Worm (Caenorhabditis elegans): ENCODE results near the gene C53A5.16.

The C53A5.16 gene

DNA sequence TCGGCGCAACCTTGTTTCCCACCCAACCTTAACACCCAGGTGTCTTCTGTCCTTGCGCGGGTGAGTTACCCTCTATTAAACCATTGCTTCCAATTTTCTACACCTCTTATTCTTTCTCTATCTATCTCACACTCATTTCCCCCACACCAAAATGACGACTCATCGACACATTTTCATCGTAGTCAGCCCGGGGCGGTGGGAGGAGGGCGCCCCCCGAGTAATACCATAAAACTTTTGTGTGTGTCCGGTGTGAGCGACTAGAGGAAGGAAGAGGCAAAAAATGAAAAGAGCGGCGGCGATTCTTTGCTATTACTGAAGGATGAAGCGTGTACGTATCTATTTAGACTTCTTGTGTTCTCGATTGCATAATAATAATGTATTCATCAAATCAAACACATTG, 17.6 kb downstream of the C53A5.16 start:
- TF ChIP-seq aly-2 (tag; optimal IDR thresholded peaks at IDR 0.05) (no peak), fos-1 (tag; optimal IDR thresholded peaks at IDR 0.05) (peak; percentile 68), alr-1 (tag; optimal IDR thresholded peaks at IDR 0.05) (no peak), unc-55 (GFP tag; optimal IDR thresholded peaks at IDR 0.05) (no peak), C34F6.9 (tag; optimal IDR thresholded peaks at IDR 0.05) (no peak), egl-27 (tag; optimal IDR thresholded peaks at IDR 0.05) (no peak), nhr-10 (tag; optimal IDR thresholded peaks at IDR 0.05) (no peak), elt-3 (tag; optimal IDR thresholded peaks at IDR 0.05) (no peak), skn-1 (tag; optimal IDR thresholded peaks at IDR 0.05) (no peak), gmeb-1 (tag; optimal IDR thresholded peaks at IDR 0.05) (no peak), ceh-16 (tag; optimal IDR thresholded peaks at IDR 0.05) (peak; percentile 41), nhr-6 (tag; optimal IDR thresholded peaks at IDR 0.05) (no peak), nhr-237 (tag; optimal IDR thresholded peaks at IDR 0.05) (no peak)

DNA sequence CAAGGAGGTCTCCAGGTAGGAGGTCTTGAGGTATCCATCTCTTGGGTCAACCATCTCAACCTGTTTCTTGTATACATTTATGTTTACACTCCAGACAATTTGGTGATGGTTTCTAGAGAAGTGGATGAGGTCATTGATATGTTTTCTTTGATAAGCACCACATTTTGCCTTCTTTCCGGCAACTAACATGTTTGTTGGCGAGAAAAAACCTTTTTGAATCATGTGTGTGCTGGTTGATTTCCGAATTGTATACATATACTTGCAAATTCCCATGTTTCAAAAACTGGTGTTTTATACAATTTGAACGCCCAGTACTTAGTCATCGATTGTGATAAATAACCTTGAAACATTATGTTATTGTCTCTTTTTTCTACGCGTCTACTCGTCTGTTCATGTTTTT, 18.3 kb downstream of the C53A5.16 start:
- TF ChIP-seq fos-1 (tag; optimal IDR thresholded peaks at IDR 0.05) (peak; percentile 32), C34F6.9 (tag; optimal IDR thresholded peaks at IDR 0.05) (no peak)

DNA sequence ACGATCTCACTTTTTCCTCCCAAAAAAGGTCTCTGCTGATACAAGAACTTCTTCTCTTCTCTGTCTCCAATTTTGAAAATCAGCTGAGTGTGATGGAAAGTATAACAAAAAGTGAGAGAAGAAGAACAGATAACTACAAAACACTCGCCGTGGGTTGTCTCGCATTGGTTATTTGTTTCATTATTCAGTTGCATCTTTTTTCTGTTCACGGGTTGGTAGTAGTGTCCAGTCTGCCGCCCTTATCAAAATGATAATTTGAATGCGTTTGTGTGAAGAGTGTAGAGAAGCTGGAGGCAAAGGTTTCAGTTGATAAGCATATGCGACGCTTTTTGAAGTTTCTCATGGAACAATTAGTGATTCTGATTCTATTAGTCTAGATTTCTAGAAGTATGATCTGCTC, 19.3 kb downstream of the C53A5.16 start:
- TF ChIP-seq skn-1 (tag; optimal IDR thresholded peaks at IDR 0.05) (peak; percentile 47), alr-1 (tag; optimal IDR thresholded peaks at IDR 0.05) (no peak), nhr-129 (tag; optimal IDR thresholded peaks at IDR 0.05) (no peak), fos-1 (tag; optimal IDR thresholded peaks at IDR 0.05) (peak; percentile 92), R02D3.7 (tag; optimal IDR thresholded peaks at IDR 0.05) (no peak), sma-9 (GFP tag; optimal IDR thresholded peaks at IDR 0.05) (peak; percentile 1), sma-9 (tag; optimal IDR thresholded peaks at IDR 0.05) (no peak), gmeb-1 (tag; optimal IDR thresholded peaks at IDR 0.05) (no peak), sma-3 (GFP tag; optimal IDR thresholded peaks at IDR 0.05) (peak; percentile 8)

DNA sequence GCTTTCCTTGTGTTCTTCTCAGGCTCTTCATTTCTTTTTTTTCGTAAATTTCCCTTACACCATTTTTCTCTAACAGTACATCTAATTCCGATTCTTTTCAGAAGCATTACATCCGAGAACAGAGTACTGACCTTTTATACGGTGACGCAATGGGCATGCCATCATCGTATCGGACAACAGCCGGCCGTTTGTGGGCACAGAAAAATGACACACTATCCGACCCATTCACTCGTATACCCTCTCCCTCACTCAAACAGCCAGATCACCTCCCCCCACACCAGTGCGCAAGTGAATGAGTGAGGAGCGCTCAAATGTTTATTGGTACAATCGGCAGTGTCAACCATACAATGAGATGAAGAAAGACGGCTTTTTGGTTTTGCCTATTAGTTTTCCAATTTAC, 21.3 kb downstream of the C53A5.16 start, which contains the start of gene R02D5.24:
R02D5.24 (plus strand) TSS at position 205 of the 400 bp plus-strand sequence.
- no peak for TF ChIP-seq lin-13 (GFP tag; optimal IDR thresholded peaks at IDR 0.05)
- TF ChIP-seq nhr-21 (tag; optimal IDR thresholded peaks at IDR 0.05): no peak
- TF ChIP-seq lin-11 (tag; optimal IDR thresholded peaks at IDR 0.05): no peak
- no peak for TF ChIP-seq sma-9 (GFP tag; optimal IDR thresholded peaks at IDR 0.05)
- no peak for TF ChIP-seq sma-9 (tag; optimal IDR thresholded peaks at IDR 0.05)
- TF ChIP-seq nhr-25 (tag; optimal IDR thresholded peaks at IDR 0.05): no peak
- TF ChIP-seq egl-27 (tag; optimal IDR thresholded peaks at IDR 0.05): no peak
- no peak for TF ChIP-seq snpc-4 (tag; optimal IDR thresholded peaks at IDR 0.05)
- TF ChIP-seq lsy-2 (tag; optimal IDR thresholded peaks at IDR 0.05): no peak

DNA sequence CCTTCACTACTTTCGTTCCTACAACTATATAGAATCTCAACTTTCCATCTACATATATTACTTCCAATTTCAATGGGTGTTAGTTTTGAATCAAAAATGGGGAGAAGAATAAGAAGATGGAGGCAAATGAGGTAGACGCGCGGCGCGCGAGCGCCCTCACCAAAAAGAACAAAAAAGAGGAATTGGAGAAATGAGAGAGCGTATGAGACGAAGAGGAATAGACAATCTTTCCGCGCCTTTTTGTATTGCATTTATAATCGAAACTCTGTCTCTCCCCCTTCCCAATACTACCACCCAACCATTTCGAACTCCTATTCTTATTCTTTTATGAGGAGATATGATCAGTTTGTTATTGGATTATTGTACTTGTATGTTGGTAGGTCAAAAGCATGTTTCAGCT, 21.9 kb downstream of the C53A5.16 start:
- TF ChIP-seq unc-55 (GFP tag; optimal IDR thresholded peaks at IDR 0.05): peak; percentile 24
- TF ChIP-seq lin-39 (tag; optimal IDR thresholded peaks at IDR 0.05): no peak
- TF ChIP-seq ztf-1 (GFP tag; conservative IDR thresholded peaks at IDR 0.05): no peak
- no peak for TF ChIP-seq sem-4 (tag; optimal IDR thresholded peaks at IDR 0.05)
- no peak for TF ChIP-seq lin-13 (GFP tag; optimal IDR thresholded peaks at IDR 0.05)

DNA sequence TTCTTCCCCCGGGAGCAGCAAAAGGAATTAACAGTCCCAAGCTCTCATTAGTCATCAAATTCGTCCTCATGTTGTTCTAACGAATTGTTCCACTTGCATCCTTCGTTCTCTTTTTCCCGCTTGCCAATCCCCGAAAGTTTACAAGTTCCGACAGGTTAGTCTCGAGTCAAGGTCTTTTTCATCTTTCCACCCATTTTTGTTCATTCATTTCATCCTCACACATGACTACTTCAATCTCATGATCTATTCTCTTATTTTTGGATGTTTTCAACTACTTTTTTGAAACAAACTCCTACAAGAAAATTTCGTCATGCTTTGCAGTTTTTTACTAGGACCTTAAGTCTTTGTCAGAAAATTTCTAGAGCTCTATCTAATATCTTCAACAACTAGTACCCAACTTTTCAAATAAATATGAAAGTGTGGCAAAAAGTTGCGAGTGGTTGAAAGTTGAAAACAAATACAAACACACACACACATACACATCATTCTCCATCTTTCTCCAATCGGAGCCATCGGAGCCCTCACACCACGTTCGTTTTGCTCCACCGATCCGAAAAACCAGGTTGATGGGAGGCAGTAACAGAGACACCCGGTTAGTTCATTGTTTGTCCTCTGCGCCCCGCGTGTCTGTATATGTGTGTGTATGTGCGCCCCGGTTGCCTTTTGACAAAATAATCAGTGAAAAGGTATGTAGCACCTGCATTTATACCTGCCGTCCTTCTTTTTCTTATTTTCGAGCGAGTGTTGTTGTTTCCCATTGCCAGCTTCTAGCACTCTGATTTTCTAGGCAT, 23.1 kb downstream of the C53A5.16 start:
- no peak for TF ChIP-seq peb-1 (tag; optimal IDR thresholded peaks at IDR 0.05)
- TF ChIP-seq nhr-25 (tag; optimal IDR thresholded peaks at IDR 0.05): peak; percentile 31
- TF ChIP-seq nhr-129 (tag; optimal IDR thresholded peaks at IDR 0.05): peak; percentile 54
- TF ChIP-seq ZK546.5 (tag; optimal IDR thresholded peaks at IDR 0.05): no peak
- TF ChIP-seq F13H6.1 (tag; optimal IDR thresholded peaks at IDR 0.05): peak; percentile 32
- TF ChIP-seq C34F6.9 (tag; optimal IDR thresholded peaks at IDR 0.05): peak; percentile 11

DNA sequence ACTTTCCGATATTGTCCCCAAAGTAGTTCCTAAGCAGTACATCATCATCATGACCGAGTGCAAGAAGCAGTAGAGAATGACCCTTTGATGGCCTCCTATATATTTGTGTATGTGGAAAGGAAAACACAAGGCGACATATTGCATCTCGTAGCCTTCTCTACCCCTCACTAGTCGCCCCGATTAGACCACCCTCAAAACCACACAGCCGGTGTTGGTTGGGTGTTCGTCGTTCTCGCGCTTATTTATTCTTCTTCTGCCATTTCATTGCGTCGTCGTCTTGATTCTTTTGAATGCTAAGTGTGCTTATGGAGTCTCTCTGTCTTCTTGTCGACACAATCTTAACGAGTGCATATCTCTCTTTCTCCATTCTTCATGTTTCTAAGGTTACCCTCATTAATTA, 24.2 kb downstream of the C53A5.16 start:
- TF ChIP-seq nhr-21 (tag; optimal IDR thresholded peaks at IDR 0.05): no peak
- no peak for TF ChIP-seq ztf-1 (GFP tag; conservative IDR thresholded peaks at IDR 0.05)
- no peak for TF ChIP-seq R02D3.7 (tag; optimal IDR thresholded peaks at IDR 0.05)
- no peak for TF ChIP-seq lsy-2 (tag; optimal IDR thresholded peaks at IDR 0.05)
- no peak for TF ChIP-seq peb-1 (tag; optimal IDR thresholded peaks at IDR 0.05)
- TF ChIP-seq ztf-4 (tag; optimal IDR thresholded peaks at IDR 0.05): no peak
- TF ChIP-seq unc-39 (tag; optimal IDR thresholded peaks at IDR 0.05): no peak
- no peak for TF ChIP-seq lin-11 (tag; optimal IDR thresholded peaks at IDR 0.05)
- TF ChIP-seq egl-27 (tag; optimal IDR thresholded peaks at IDR 0.05): no peak
- no peak for TF ChIP-seq zag-1 (tag; optimal IDR thresholded peaks at IDR 0.05)
